Worm (Caenorhabditis elegans): ENCODE results near the gene dcr-1.

DNA sequence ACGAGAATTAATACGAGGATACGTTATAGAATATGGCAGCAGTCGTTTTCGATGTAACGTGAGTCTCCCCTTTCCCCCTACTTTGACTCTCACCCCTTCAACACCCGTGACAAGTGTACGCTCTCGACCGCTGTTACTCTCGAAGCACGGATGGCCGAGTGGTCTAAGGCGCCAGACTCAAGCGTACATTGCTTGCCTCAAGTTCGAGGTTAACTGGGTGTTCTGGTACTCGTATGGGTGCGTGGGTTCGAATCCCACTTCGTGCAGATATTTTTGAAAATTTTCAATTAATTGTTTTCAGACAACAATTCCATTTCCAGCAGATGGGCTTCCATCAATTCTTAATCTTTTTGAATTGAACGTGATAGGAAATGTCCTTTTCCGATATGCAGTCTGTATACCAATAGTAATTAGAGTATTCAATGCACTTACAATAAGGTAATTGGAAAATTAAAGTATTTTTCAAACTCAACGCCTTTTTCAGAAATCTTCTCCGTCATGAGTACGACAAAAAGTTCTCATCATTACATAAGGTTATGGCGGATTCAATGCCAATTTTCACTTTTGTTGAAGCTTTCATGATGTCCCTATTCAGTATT is 29.5 kb upstream of the dcr-1 start:
- TF ChIP-seq T26A5.8 (tag; optimal IDR thresholded peaks at IDR 0.05) (peak; percentile 61), unc-62 (GFP tag; optimal IDR thresholded peaks at IDR 0.05) (no peak), snpc-4 (GFP tag; optimal IDR thresholded peaks at IDR 0.05) (peak; percentile 81), snpc-4 (tag; optimal IDR thresholded peaks at IDR 0.05) (peak; percentile 36 to 76 (median 64)), rpc-1 (optimal IDR thresholded peaks at IDR 0.05) (peak; percentile 88), rpc-1 (tag; optimal IDR thresholded peaks at IDR 0.05) (peak; percentile 94)

Measured in whole organism, young adult.